Worm (Caenorhabditis elegans): Measurements from ENCODE around the gene snx-14.

DNA sequence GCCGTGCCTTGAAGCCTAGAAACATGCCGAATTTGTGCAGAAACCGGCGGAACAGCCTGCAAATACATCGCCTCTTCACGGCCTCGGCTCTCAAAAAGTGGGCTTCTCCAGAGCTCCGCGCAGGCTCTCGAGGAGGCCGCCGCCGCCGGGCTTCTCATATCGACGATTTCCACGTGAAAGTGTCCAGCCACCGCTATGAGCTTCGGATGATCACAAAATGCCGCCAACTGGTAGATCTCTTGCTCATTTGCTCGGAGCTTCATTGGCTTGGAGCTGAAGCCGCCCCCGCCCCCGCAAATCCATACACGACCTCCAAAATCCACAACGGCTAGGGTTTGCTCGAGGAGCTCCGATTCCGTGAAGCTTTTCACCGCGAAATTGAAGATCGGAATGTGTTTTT, 29.5 kb upstream of the snx-14 start:
- TF ChIP-seq elt-1 (tag; optimal IDR thresholded peaks at IDR 0.05) (no peak), nhr-129 (tag; optimal IDR thresholded peaks at IDR 0.05) (no peak), fos-1 (tag; optimal IDR thresholded peaks at IDR 0.05) (no peak)
